Worm (Caenorhabditis elegans): ENCODE data around the gene trpp-12.

DNA sequence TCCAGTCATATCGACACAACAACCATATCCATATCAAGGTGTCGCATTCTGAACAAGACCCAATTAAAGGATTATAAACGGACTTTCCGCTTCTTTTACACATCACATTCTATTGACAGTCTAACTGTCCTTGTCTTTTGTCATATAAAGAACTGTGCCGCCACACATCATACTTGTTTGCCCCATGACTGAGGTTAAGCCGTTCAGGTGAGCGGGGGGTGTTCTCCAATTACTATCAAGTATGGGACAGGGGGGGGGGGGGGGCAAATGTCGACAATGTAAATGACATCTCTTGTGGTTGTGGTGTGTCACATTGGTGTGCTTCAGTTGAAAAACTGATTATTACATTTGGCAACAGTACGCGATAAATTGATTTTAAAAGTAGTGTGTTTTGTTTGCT lies 24.3 kb downstream of the trpp-12 start:
- TF ChIP-seq ccch-3 (GFP tag; optimal IDR thresholded peaks at IDR 0.05) (no peak), ZK185.1 (tag; optimal IDR thresholded peaks at IDR 0.05; ENCODE audit: poor library complexity, severe bottlenecking) (no peak), tlf-1 (GFP tag; optimal IDR thresholded peaks at IDR 0.05) (no peak), unc-130 (GFP tag; optimal IDR thresholded peaks at IDR 0.05) (no peak), egl-44 (GFP tag; IDR thresholded peaks at IDR 0.05) (no peak), nhr-90 (tag; optimal IDR thresholded peaks at IDR 0.05) (no peak)
